Fruit fly (Drosophila melanogaster) S2 (cell line): ENCODE results near the gene Gfat1.

Source experiments
- CG8478 ChIP-seq: fragments of >200 bp; optimal IDR thresholded peaks from 2 replicates; lab custom pipeline; 2018
- CTCF ChIP-seq, 2 experiments: fragments of >200 bp; optimal IDR thresholded peaks; 2 replicates each; lab custom pipeline; 2018

- TF ChIP-seq CG8478 (lab: Kevin White, UChicago) (no peak), CTCF (optimal IDR thresholded peaks at IDR 0.05; lab: Kevin White, UChicago) (no peak)
These were observed 35.9 kb downstream of the Gfat1 start, which contains the start of gene CG40198 for dm6 chr3R:4162135-4162534.
